Fruit fly (Drosophila melanogaster): ENCODE data around the gene Sidpn.

DNA sequence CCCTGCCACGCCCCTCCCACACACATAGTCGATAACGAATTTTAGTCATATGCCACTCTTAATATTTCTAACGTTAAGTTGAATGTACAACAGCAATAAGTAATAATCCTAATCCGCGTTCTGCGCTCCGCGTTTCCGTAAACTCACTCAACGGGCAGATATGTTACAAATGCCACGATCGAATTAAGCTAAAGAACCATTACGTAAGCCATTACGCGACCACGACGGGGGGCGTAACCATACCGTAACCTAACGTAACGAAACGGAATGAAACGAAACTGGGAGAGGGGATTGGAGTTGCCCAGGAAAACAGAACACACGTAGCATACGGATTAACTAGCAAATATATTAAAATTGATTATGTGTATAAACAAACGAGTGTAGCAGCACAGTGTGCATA lies 30.3 kb downstream of the Sidpn start:
- TF ChIP-seq pad (GFP tag; optimal IDR thresholded peaks at IDR 0.05) (no peak), CG11617 (GFP tag; optimal IDR thresholded peaks at IDR 0.05) (no peak), CG12768 (GFP tag; optimal IDR thresholded peaks at IDR 0.05) (no peak), cnc (optimal IDR thresholded peaks at IDR 0.05) (no peak), ovo (GFP tag; optimal IDR thresholded peaks at IDR 0.05) (no peak), CG1620 (GFP tag; optimal IDR thresholded peaks at IDR 0.05) (no peak), Crg-1 (GFP tag; optimal IDR thresholded peaks at IDR 0.05) (no peak), bab1 (GFP tag; optimal IDR thresholded peaks at IDR 0.05) (no peak), CG33017 (tag; optimal IDR thresholded peaks at IDR 0.05) (no peak), Mnt (GFP tag; optimal IDR thresholded peaks at IDR 0.05) (no peak), toe (GFP tag; optimal IDR thresholded peaks at IDR 0.05) (no peak), Clk (GFP tag; optimal IDR thresholded peaks at IDR 0.05) (no peak)

All from whole organism, adult.